Fruit fly (Drosophila melanogaster) whole organism, embryonic: ENCODE data around the gene CG7546.

Experiments
- Ada2b ChIP-seq: fragments of 200-800 bp; sonication (Bioruptor generic); IDR thresholded peaks from 2 replicates; pipeline ENCODE4 v1.3.6; 2022; ENCODE audit warnings: missing biosample characterization, missing genetic modification characterization
- Asciz ChIP-seq: fragments of 200-800 bp; sonication (Bioruptor generic); optimal IDR thresholded peaks from 2 replicates; lab custom pipeline; 2017; ENCODE audit warnings: missing biosample characterization, mild to moderate bottlenecking, missing genetic modification characterization, missing genetic modification reagents
- CG10979 ChIP-seq: fragments of 200-800 bp; sonication (Bioruptor generic); optimal IDR thresholded peaks from 2 replicates; lab custom pipeline; 2018; ENCODE audit warnings: missing biosample characterization, mild to moderate bottlenecking, missing genetic modification characterization, moderate library complexity
- CG11696 ChIP-seq: fragments of 200-800 bp; sonication (Bioruptor generic); IDR thresholded peaks from 2 replicates; pipeline ENCODE4 v1.3.6; 2022; ENCODE audit warnings: missing biosample characterization, missing genetic modification characterization
- CG12391 ChIP-seq: fragments of 200-800 bp; sonication (Bioruptor generic); optimal IDR thresholded peaks from 3 replicates; lab custom pipeline; 2018; ENCODE audit warnings: missing biosample characterization, mild to moderate bottlenecking, missing genetic modification characterization, moderate library complexity
- CG12659 ChIP-seq: fragments of 200-800 bp; sonication (Bioruptor generic); optimal IDR thresholded peaks from 3 replicates; lab custom pipeline; 2017; ENCODE audit warnings: mild to moderate bottlenecking, missing biosample characterization, missing genetic modification reagents, missing genetic modification characterization
- CG14441 ChIP-seq: fragments of 200-800 bp; sonication (Bioruptor generic); IDR thresholded peaks from 2 replicates; pipeline ENCODE4 v1.3.6; 2022; ENCODE audit warnings: missing biosample characterization, missing genetic modification characterization
- CG1529 ChIP-seq: fragments of 200-800 bp; sonication (Bioruptor generic); optimal IDR thresholded peaks from 3 replicates; lab custom pipeline; 2018; ENCODE audit warnings: missing biosample characterization, missing genetic modification characterization
- CG1603 ChIP-seq: fragments of 200-800 bp; sonication (Bioruptor generic); optimal IDR thresholded peaks from 2 replicates; lab custom pipeline; 2019; ENCODE audit warnings: missing biosample characterization, mild to moderate bottlenecking, missing genetic modification characterization, moderate library complexity
- CG17328 ChIP-seq: fragments of 200-800 bp; sonication (Bioruptor generic); IDR thresholded peaks from 2 replicates; pipeline ENCODE4 v1.3.6; 2022; ENCODE audit warnings: missing biosample characterization, missing genetic modification characterization
- CG2712 ChIP-seq: fragments of 200-800 bp; optimal IDR thresholded peaks from 3 replicates; lab custom pipeline; 2019; ENCODE audit warnings: missing biosample characterization, mild to moderate bottlenecking, missing genetic modification characterization, moderate library complexity
- CG30403 ChIP-seq: fragments of 200-800 bp; sonication (Bioruptor generic); optimal IDR thresholded peaks from 3 replicates; lab custom pipeline; 2016; ENCODE audit warnings: missing biosample characterization, missing genetic modification characterization
- CG32767 ChIP-seq: fragments of 200-800 bp; sonication (Bioruptor generic); IDR thresholded peaks from 2 replicates; pipeline ENCODE4 v1.3.6; 2022; ENCODE audit warnings: missing biosample characterization, missing genetic modification characterization
- CG4424 ChIP-seq: fragments of 200-800 bp; sonication (Bioruptor generic); optimal IDR thresholded peaks from 3 replicates; lab custom pipeline; 2016; ENCODE audit warnings: missing biosample characterization, missing genetic modification characterization
- CG4617 ChIP-seq: fragments of 200-800 bp; sonication (Bioruptor generic); optimal IDR thresholded peaks from 3 replicates; lab custom pipeline; 2016; ENCODE audit warnings: missing biosample characterization, missing genetic modification characterization, borderline replicate concordance
- CG5953 ChIP-seq: fragments of 200-800 bp; sonication (Bioruptor generic); IDR thresholded peaks from 2 replicates; pipeline ENCODE4 v1.3.6; 2022; ENCODE audit warnings: missing biosample characterization, missing genetic modification characterization
- CG6254 ChIP-seq: fragments of 200-800 bp; sonication (Bioruptor generic); optimal IDR thresholded peaks from 3 replicates; lab custom pipeline; 2017; ENCODE audit warnings: mild to moderate bottlenecking, missing biosample characterization, missing genetic modification reagents, missing genetic modification characterization
- CG6791 ChIP-seq: fragments of 200-800 bp; sonication (Bioruptor generic); IDR thresholded peaks from 3 replicates; pipeline ENCODE4 v1.3.6; 2022; ENCODE audit warnings: missing biosample characterization, missing genetic modification characterization; ENCODE audit not compliant: partially characterized antibody
- CG7928 ChIP-seq: fragments of 200-800 bp; sonication (Bioruptor generic); optimal IDR thresholded peaks from 2 replicates; lab custom pipeline; 2017; ENCODE audit warnings: missing biosample characterization, mild to moderate bottlenecking, missing genetic modification characterization
- CG8388 ChIP-seq: fragments of 200-800 bp; sonication (Bioruptor generic); optimal IDR thresholded peaks from 2 replicates; lab custom pipeline; 2019; ENCODE audit warnings: missing biosample characterization, mild to moderate bottlenecking, missing genetic modification characterization, moderate library complexity
- CG8924 ChIP-seq: fragments of 200-800 bp; optimal IDR thresholded peaks from 3 replicates; lab custom pipeline; 2019; ENCODE audit warnings: missing biosample characterization, mild to moderate bottlenecking, missing genetic modification characterization, moderate library complexity
- Chrac-16 ChIP-seq: fragments of 200-800 bp; sonication (Bioruptor generic); optimal IDR thresholded peaks from 3 replicates; lab custom pipeline; 2016; ENCODE audit warnings: missing biosample characterization, missing genetic modification characterization
- D ChIP-seq, 2 experiments: fragments of 200-800 bp in 1 of 2; fragments of >200 bp in 1 of 2; sonication (Bioruptor generic) in 1 of 2; optimal IDR thresholded peaks; 2 replicates in 1 of 2; 3 replicates in 1 of 2; lab custom pipeline; 2017; ENCODE audit warnings: mild to moderate bottlenecking in 1 of 2, missing biosample characterization in 1 of 2, missing genetic modification characterization in 1 of 2, missing genetic modification reagents in 1 of 2
- D19A ChIP-seq: fragments of 200-800 bp; optimal IDR thresholded peaks from 3 replicates; lab custom pipeline; 2019; ENCODE audit warnings: missing biosample characterization, mild to moderate bottlenecking, missing genetic modification characterization, moderate library complexity
- Doc2 ChIP-seq: fragments of 200-800 bp; sonication (Bioruptor generic); IDR thresholded peaks from 2 replicates; pipeline ENCODE4 v1.3.6; 2022; ENCODE audit warnings: missing biosample characterization, missing genetic modification characterization
- Mes4 ChIP-seq: fragments of 200-800 bp; sonication (Bioruptor generic); optimal IDR thresholded peaks from 2 replicates; lab custom pipeline; 2016; ENCODE audit warnings: missing biosample characterization, missing genetic modification characterization
- Spps ChIP-seq: fragments of 200-800 bp; sonication (Bioruptor generic); optimal IDR thresholded peaks from 2 replicates; lab custom pipeline; 2018; ENCODE audit warnings: missing biosample characterization, mild to moderate bottlenecking, missing genetic modification characterization
- Taf1 ChIP-seq: fragments of 200-800 bp; sonication (Bioruptor generic); IDR thresholded peaks from 2 replicates; pipeline ENCODE4 v1.3.6; 2022; ENCODE audit warnings: missing biosample characterization, missing genetic modification characterization
- Xbp1 ChIP-seq: fragments of 200-800 bp; sonication (Bioruptor generic); optimal IDR thresholded peaks from 3 replicates; lab custom pipeline; 2016; ENCODE audit warnings: missing biosample characterization, mild to moderate bottlenecking, missing genetic modification characterization
- ara ChIP-seq: fragments of 200-800 bp; sonication (Bioruptor generic); IDR thresholded peaks from 2 replicates; pipeline ENCODE4 v1.3.6; 2022; ENCODE audit warnings: missing biosample characterization, missing genetic modification characterization
- bsh ChIP-seq, 2 experiments: fragments of 200-800 bp; sonication (Bioruptor generic); optimal IDR thresholded peaks; 2 replicates each; lab custom pipeline; 2017 to 2018; ENCODE audit warnings: mild to moderate bottlenecking in 2 of 2, missing biosample characterization in 2 of 2, missing genetic modification characterization in 2 of 2, moderate library complexity in 1 of 2
- cad ChIP-seq: fragments of >200 bp; optimal IDR thresholded peaks from 2 replicates; lab custom pipeline; 2017; ENCODE audit warnings: missing biosample characterization, missing genetic modification characterization
- dm ChIP-seq: fragments of 200-800 bp; sonication (Bioruptor generic); optimal IDR thresholded peaks from 3 replicates; lab custom pipeline; 2016; ENCODE audit warnings: missing biosample characterization, missing genetic modification characterization
- esg ChIP-seq: fragments of 200-800 bp; sonication (Bioruptor generic); conservative IDR thresholded peaks from 2 replicates; pipeline ENCODE4 v1.3.6; 2022; ENCODE audit warnings: missing biosample characterization, missing genetic modification characterization
- fd96Cb ChIP-seq: fragments of 200-800 bp; sonication (Bioruptor generic); optimal IDR thresholded peaks from 2 replicates; lab custom pipeline; 2018; ENCODE audit warnings: missing biosample characterization, mild to moderate bottlenecking, missing genetic modification characterization, moderate library complexity
- grau ChIP-seq: fragments of 200-800 bp; optimal IDR thresholded peaks from 3 replicates; lab custom pipeline; 2019; ENCODE audit warnings: missing biosample characterization, mild to moderate bottlenecking, missing genetic modification characterization, moderate library complexity
- lab ChIP-seq: fragments of 200-800 bp; sonication (Bioruptor generic); optimal IDR thresholded peaks from 3 replicates; lab custom pipeline; 2017; ENCODE audit warnings: missing biosample characterization, missing genetic modification characterization, mild to moderate bottlenecking, moderate library complexity, missing genetic modification reagents
- lmd ChIP-seq: fragments of 200-800 bp; sonication (Bioruptor generic); IDR thresholded peaks from 2 replicates; pipeline ENCODE4 v1.3.6; 2022; ENCODE audit warnings: missing biosample characterization, missing genetic modification characterization
- lola ChIP-seq, 3 experiments: fragments of >200 bp in 2 of 3; fragments of 200-800 bp in 1 of 3; sonication (Bioruptor generic) in 1 of 3; optimal IDR thresholded peaks; 2 replicates each; lab custom pipeline; 2017 to 2019; ENCODE audit warnings: missing biosample characterization in 3 of 3, missing genetic modification characterization in 3 of 3, mild to moderate bottlenecking in 1 of 3, moderate library complexity in 1 of 3
- nmo ChIP-seq: fragments of 200-800 bp; sonication (Bioruptor generic); optimal IDR thresholded peaks from 2 replicates; lab custom pipeline; 2018; ENCODE audit warnings: missing biosample characterization, mild to moderate bottlenecking, missing genetic modification characterization, moderate library complexity
- pan ChIP-seq, 4 experiments: fragments of >200 bp in 3 of 4; fragments of 200-800 bp in 1 of 4; sonication (Bioruptor generic) in 1 of 4; optimal IDR thresholded peaks in 3 of 4; IDR thresholded peaks in 1 of 4; 2 replicates each; pipeline versions ENCODE4 v1.3.6 to Lab custom; 2017 to 2022; ENCODE audit warnings: missing biosample characterization in 2 of 4, missing genetic modification characterization in 2 of 4, mixed read lengths in 1 of 4
- pb ChIP-seq: fragments of 200-800 bp; sonication (Bioruptor generic); optimal IDR thresholded peaks from 3 replicates; lab custom pipeline; 2016; ENCODE audit warnings: missing biosample characterization, missing genetic modification characterization
- pho ChIP-seq: fragments of 200-800 bp; sonication (Bioruptor generic); optimal IDR thresholded peaks from 2 replicates; lab custom pipeline; 2016; ENCODE audit warnings: missing biosample characterization, missing genetic modification characterization
- sisA ChIP-seq: fragments of 200-800 bp; sonication (Bioruptor generic); IDR thresholded peaks from 2 replicates; pipeline ENCODE4 v1.3.6; 2022; ENCODE audit warnings: missing biosample characterization, missing genetic modification characterization
- slbo ChIP-seq: fragments of 200-800 bp; sonication (Bioruptor generic); IDR thresholded peaks from 2 replicates; pipeline ENCODE4 v1.3.6; 2022; ENCODE audit warnings: missing biosample characterization, missing genetic modification characterization
- stc ChIP-seq: fragments of 200-800 bp; sonication (Bioruptor generic); IDR thresholded peaks from 2 replicates; pipeline ENCODE4 v1.3.6; 2022; ENCODE audit warnings: missing biosample characterization, missing genetic modification characterization
- tgo ChIP-seq: fragments of 200-800 bp; sonication (Bioruptor generic); IDR thresholded peaks from 3 replicates; pipeline ENCODE4 v1.3.6; 2022; ENCODE audit warnings: missing biosample characterization, missing genetic modification characterization
- vvl ChIP-seq: fragments of 200-800 bp; sonication (Bioruptor generic); IDR thresholded peaks from 2 replicates; pipeline ENCODE4 v1.3.6; 2022; ENCODE audit warnings: missing biosample characterization, missing genetic modification characterization
- zfh1 ChIP-seq: fragments of 200-800 bp; sonication (Bioruptor generic); IDR thresholded peaks from 3 replicates; pipeline ENCODE4 v1.3.6; 2022; ENCODE audit warnings: missing biosample characterization, missing genetic modification characterization

CG7546 gene

dm6 chr3L:7521847-7522246 is 11.1 kb downstream of the CG7546 start (continued):
- peak; percentile 23 for TF ChIP-seq Xbp1 (GFP tag; lab: Kevin White, UChicago)
- peak; percentile 11 for TF ChIP-seq Spps
- peak; percentile 45 for TF ChIP-seq sisA (GFP tag; lab: Robert Waterston, UW)
- TF ChIP-seq CG14441: 0 out of 2 replicates have a peak, but pooled peaks have one; percentile 19
- TF ChIP-seq zfh1 (GFP tag; lab: Robert Waterston, UW): peak; percentile 58; the same call in 1 of the 3 replicates
- TF ChIP-seq slbo (GFP tag; lab: Robert Waterston, UW): peak; percentile 51
- TF ChIP-seq CG8388 (GFP tag; lab: Kevin White, UChicago): peak; percentile 32
- no peak for TF ChIP-seq CG4617
- peak; percentile 31 for TF ChIP-seq CG4424 (GFP tag; lab: Kevin White, UChicago)
- no peak for TF ChIP-seq pan (optimal IDR thresholded peaks at IDR 0.05; lab: Kevin White, UChicago)
- peak in 1 of 2 experiments; percentile 54 for TF ChIP-seq pan (GFP tag; optimal IDR thresholded peaks at IDR 0.05 in 1 of 2, IDR thresholded peaks at IDR 0.05 in 1 of 2)
- TF ChIP-seq CG1603 (tag; lab: Kevin White, UChicago): no peak
- no peak for TF ChIP-seq pb (GFP tag; lab: Kevin White, UChicago)
- peak; percentile 31; the same call in 1 of the 3 replicates for TF ChIP-seq tgo (GFP tag; lab: Robert Waterston, UW)
- peak; percentile 63 for TF ChIP-seq fd96Cb
- peak; percentile 8 for TF ChIP-seq Asciz (GFP tag; lab: Kevin White, UChicago)
- peak; percentile 48 for TF ChIP-seq CG12391 (tag; lab: Kevin White, UChicago)
- peak; percentile 2 for TF ChIP-seq CG1529 (GFP tag; lab: Kevin White, UChicago)
- TF ChIP-seq CG30403 (GFP tag; lab: Kevin White, UChicago): peak; percentile 22
- no peak for TF ChIP-seq pho (GFP tag; lab: Kevin White, UChicago)
- peak; percentile 38 for TF ChIP-seq D19A
- TF ChIP-seq CG11696 (GFP tag; lab: Robert Waterston, UW): no peak
- no peak for TF ChIP-seq dm (GFP tag; lab: Kevin White, UChicago)
- TF ChIP-seq CG8924 (tag; lab: Kevin White, UChicago): peak; percentile 41
- peak; percentile 37 for TF ChIP-seq lmd (GFP tag; lab: Robert Waterston, UW)
- no peak for TF ChIP-seq stc (GFP tag; lab: Robert Waterston, UW)
- TF ChIP-seq CG10979: peak; percentile 66
- no peak for TF ChIP-seq ara (GFP tag; lab: Robert Waterston, UW)
- TF ChIP-seq lab (GFP tag; lab: Kevin White, UChicago): no peak
- no peak for TF ChIP-seq Taf1 (GFP tag; lab: Robert Waterston, UW)
- TF ChIP-seq CG7928 (GFP tag; lab: Kevin White, UChicago): no peak
- peak; percentile 64 for TF ChIP-seq CG17328 (GFP tag; lab: Robert Waterston, UW)
- no peak for TF ChIP-seq cad (GFP tag; lab: Kevin White, UChicago)
- TF ChIP-seq esg (GFP tag; lab: Robert Waterston, UW): 0 out of 2 replicates have a peak, but pooled peaks have one; percentile 21
- peak; percentile 7 for TF ChIP-seq Chrac-16 (GFP tag; lab: Kevin White, UChicago)
- 0 out of 2 replicates have a peak, but pooled peaks have one; percentile 19 for TF ChIP-seq CG5953
- TF ChIP-seq nmo (GFP tag; lab: Kevin White, UChicago): peak; percentile 60
- peak; percentile 39; the same call in 1 of the 2 replicates for TF ChIP-seq vvl (GFP tag; lab: Robert Waterston, UW)
- TF ChIP-seq CG12659 (GFP tag; lab: Kevin White, UChicago): no peak
- TF ChIP-seq CG32767: 0 out of 2 replicates have a peak, but pooled peaks have one; percentile 43
- peak in 1 of 3 experiments; percentile 26 for TF ChIP-seq lola (GFP tag; optimal IDR thresholded peaks at IDR 0.05; lab: Kevin White, UChicago)
- TF ChIP-seq bsh (GFP tag; optimal IDR thresholded peaks at IDR 0.05; lab: Kevin White, UChicago): peak in 1 of 2 experiments; percentile 69
- peak; percentile 47 for TF ChIP-seq grau
- peak; percentile 39 for TF ChIP-seq CG2712 (tag; lab: Kevin White, UChicago)
- TF ChIP-seq Doc2 (GFP tag; lab: Robert Waterston, UW): no peak
- TF ChIP-seq D (optimal IDR thresholded peaks at IDR 0.05; lab: Kevin White, UChicago): no peak
- TF ChIP-seq D (GFP tag; optimal IDR thresholded peaks at IDR 0.05; lab: Kevin White, UChicago): peak; percentile 32
- TF ChIP-seq Ada2b (GFP tag; lab: Robert Waterston, UW): 0 out of 2 replicates have a peak, but pooled peaks have one; percentile 10
- no peak for TF ChIP-seq CG6791 (GFP tag; lab: Robert Waterston, UW)
- peak; percentile 17 for TF ChIP-seq CG6254
- TF ChIP-seq Mes4 (GFP tag; lab: Kevin White, UChicago): no peak
